Fruit fly (Drosophila melanogaster) whole organism, embryonic: ENCODE results near the gene CG18858.
A peak's percentile ranks its signal among the peaks of the same experiment; 100 is the strongest.

Experiments used
- BEAF-32 ChIP-seq: fragments of 200-800 bp; sonication (Bioruptor generic); optimal IDR thresholded peaks from 3 replicates; lab custom pipeline; 2017; ENCODE audit warnings: missing biosample characterization, missing genetic modification characterization, mild to moderate bottlenecking, moderate library complexity, missing genetic modification reagents
- CG1024 ChIP-seq: fragments of 200-800 bp; sonication (Bioruptor generic); IDR thresholded peaks from 2 replicates; pipeline ENCODE4 v1.3.6; 2022; ENCODE audit warnings: missing biosample characterization, missing genetic modification characterization
- CG10543 ChIP-seq: fragments of 200-800 bp; sonication (Bioruptor generic); optimal IDR thresholded peaks from 3 replicates; lab custom pipeline; 2017; ENCODE audit warnings: missing biosample characterization, mild to moderate bottlenecking, missing genetic modification characterization, moderate library complexity
- CG11456 ChIP-seq: fragments of 200-800 bp; sonication (Bioruptor generic); IDR thresholded peaks from 3 replicates; pipeline ENCODE4 v1.3.6; 2022; ENCODE audit warnings: missing biosample characterization, missing genetic modification characterization
- CG11504 ChIP-seq: fragments of 200-800 bp; sonication (Bioruptor generic); optimal IDR thresholded peaks from 3 replicates; lab custom pipeline; 2019; ENCODE audit warnings: missing biosample characterization, mild to moderate bottlenecking, missing genetic modification characterization, moderate library complexity
- CG12155 ChIP-seq: fragments of 200-800 bp; sonication (Bioruptor generic); optimal IDR thresholded peaks from 3 replicates; lab custom pipeline; 2016; ENCODE audit warnings: missing biosample characterization, missing genetic modification characterization
- CG12391 ChIP-seq: fragments of 200-800 bp; sonication (Bioruptor generic); optimal IDR thresholded peaks from 3 replicates; lab custom pipeline; 2018; ENCODE audit warnings: missing biosample characterization, mild to moderate bottlenecking, missing genetic modification characterization, moderate library complexity
- CG13287 ChIP-seq: fragments of 200-800 bp; sonication (Bioruptor generic); IDR thresholded peaks from 2 replicates; pipeline ENCODE4 v1.3.6; 2022; ENCODE audit warnings: missing biosample characterization, missing genetic modification characterization; ENCODE audit not compliant: partially characterized antibody
- CG14965 ChIP-seq: fragments of 200-800 bp; sonication (Bioruptor generic); optimal IDR thresholded peaks from 2 replicates; lab custom pipeline; 2016; ENCODE audit warnings: missing biosample characterization, missing genetic modification characterization, borderline replicate concordance
- CG15011 ChIP-seq: fragments of 200-800 bp; sonication (Bioruptor generic); optimal IDR thresholded peaks from 3 replicates; lab custom pipeline; 2018; ENCODE audit warnings: missing biosample characterization, mild to moderate bottlenecking, missing genetic modification characterization
- CG1529 ChIP-seq: fragments of 200-800 bp; sonication (Bioruptor generic); optimal IDR thresholded peaks from 3 replicates; lab custom pipeline; 2018; ENCODE audit warnings: missing biosample characterization, missing genetic modification characterization
- CG18619 ChIP-seq: fragments of 200-800 bp; sonication (Bioruptor generic); optimal IDR thresholded peaks from 3 replicates; lab custom pipeline; 2017; ENCODE audit warnings: missing biosample characterization, mild to moderate bottlenecking, missing genetic modification characterization
- CG31365 ChIP-seq: fragments of 200-800 bp; sonication (Bioruptor generic); optimal IDR thresholded peaks from 2 replicates; lab custom pipeline; 2018; ENCODE audit warnings: missing biosample characterization, mild to moderate bottlenecking, missing genetic modification characterization
- CG3838 ChIP-seq: fragments of 200-800 bp; sonication (Bioruptor generic); optimal IDR thresholded peaks from 3 replicates; lab custom pipeline; 2016; ENCODE audit warnings: missing biosample characterization, missing genetic modification characterization
- CG3847 ChIP-seq: fragments of 200-800 bp; sonication (Bioruptor generic); IDR thresholded peaks from 2 replicates; pipeline ENCODE4 v1.3.6; 2022; ENCODE audit warnings: missing biosample characterization, missing genetic modification characterization
- CG43689 ChIP-seq: fragments of 200-800 bp; sonication (Bioruptor generic); IDR thresholded peaks from 2 replicates; pipeline ENCODE4 v1.3.6; 2022; ENCODE audit warnings: missing biosample characterization, missing genetic modification characterization
- CG4404 ChIP-seq: fragments of 200-800 bp; sonication (Bioruptor generic); IDR thresholded peaks from 2 replicates; pipeline ENCODE4 v1.3.6; 2022; ENCODE audit warnings: missing biosample characterization, missing genetic modification characterization
- CG4707 ChIP-seq: fragments of 200-800 bp; sonication (Bioruptor generic); optimal IDR thresholded peaks from 2 replicates; lab custom pipeline; 2018; ENCODE audit warnings: missing biosample characterization, mild to moderate bottlenecking, missing genetic modification characterization, moderate library complexity
- CG5180 ChIP-seq: fragments of 200-800 bp; sonication (Bioruptor generic); optimal IDR thresholded peaks from 3 replicates; lab custom pipeline; 2017; ENCODE audit warnings: missing biosample characterization, missing genetic modification characterization, mild to moderate bottlenecking, moderate library complexity, missing genetic modification reagents
- CG6254 ChIP-seq: fragments of 200-800 bp; sonication (Bioruptor generic); optimal IDR thresholded peaks from 3 replicates; lab custom pipeline; 2017; ENCODE audit warnings: mild to moderate bottlenecking, missing biosample characterization, missing genetic modification reagents, missing genetic modification characterization
- CG8359 ChIP-seq: fragments of 200-800 bp; sonication (Bioruptor generic); optimal IDR thresholded peaks from 2 replicates; lab custom pipeline; 2017; ENCODE audit warnings: missing biosample characterization, mild to moderate bottlenecking, missing genetic modification characterization, borderline replicate concordance
- CG9932 ChIP-seq: fragments of 200-800 bp; sonication (Bioruptor generic); IDR thresholded peaks from 2 replicates; pipeline ENCODE4 v1.3.6; 2022; ENCODE audit warnings: missing biosample characterization, missing genetic modification characterization
- CHES-1-like ChIP-seq: fragments of 200-800 bp; sonication (Bioruptor generic); optimal IDR thresholded peaks from 2 replicates; lab custom pipeline; 2016; ENCODE audit warnings: missing biosample characterization, missing genetic modification characterization
- Chrac-16 ChIP-seq: fragments of 200-800 bp; sonication (Bioruptor generic); optimal IDR thresholded peaks from 3 replicates; lab custom pipeline; 2016; ENCODE audit warnings: missing biosample characterization, missing genetic modification characterization
- Dbx ChIP-seq: fragments of 200-800 bp; sonication (Bioruptor generic); IDR thresholded peaks from 3 replicates; pipeline ENCODE4 v1.3.6; 2022; ENCODE audit warnings: missing biosample characterization, missing genetic modification characterization
- Deaf1 ChIP-seq: fragments of 200-800 bp; optimal IDR thresholded peaks from 3 replicates; lab custom pipeline; 2019; ENCODE audit warnings: missing biosample characterization, mild to moderate bottlenecking, missing genetic modification characterization, moderate library complexity
- Dip3 ChIP-seq: fragments of 200-800 bp; sonication (Bioruptor generic); optimal IDR thresholded peaks from 3 replicates; lab custom pipeline; 2016; ENCODE audit warnings: missing biosample characterization, missing genetic modification characterization
- Dref ChIP-seq: fragments of 200-800 bp; sonication (Bioruptor generic); IDR thresholded peaks from 2 replicates; pipeline ENCODE4 v1.3.6; 2022; ENCODE audit warnings: missing biosample characterization, missing genetic modification characterization
- E2f1 ChIP-seq: fragments of 200-800 bp; sonication (Bioruptor generic); IDR thresholded peaks from 2 replicates; pipeline ENCODE4 v1.3.6; 2022; ENCODE audit warnings: missing biosample characterization, missing genetic modification characterization
- Eip74EF ChIP-seq, 2 experiments: fragments of 200-800 bp in 1 of 2; fragments of >200 bp in 1 of 2; sonication (Bioruptor generic) in 1 of 2; optimal IDR thresholded peaks; 2 replicates each; lab custom pipeline; 2017 to 2019; ENCODE audit warnings: missing biosample characterization in 2 of 2, missing genetic modification characterization in 2 of 2, mild to moderate bottlenecking in 1 of 2, moderate library complexity in 1 of 2
- Elba2 ChIP-seq: fragments of 200-800 bp; sonication (Bioruptor generic); optimal IDR thresholded peaks from 3 replicates; lab custom pipeline; 2016; ENCODE audit warnings: missing biosample characterization, missing genetic modification characterization
- Ets97D ChIP-seq: fragments of 200-800 bp; sonication (Bioruptor generic); optimal IDR thresholded peaks from 3 replicates; lab custom pipeline; 2016; ENCODE audit warnings: missing biosample characterization, missing genetic modification characterization
- Fer3 ChIP-seq: fragments of 200-800 bp; sonication (Bioruptor generic); optimal IDR thresholded peaks from 2 replicates; lab custom pipeline; 2018; ENCODE audit warnings: missing biosample characterization, mild to moderate bottlenecking, missing genetic modification characterization, moderate library complexity
- Hmr ChIP-seq: fragments of 200-800 bp; sonication (Bioruptor generic); optimal IDR thresholded peaks from 3 replicates; lab custom pipeline; 2017; ENCODE audit warnings: mild to moderate bottlenecking, missing biosample characterization, missing genetic modification reagents, missing genetic modification characterization
- MESR4 ChIP-seq: fragments of 200-800 bp; sonication (Bioruptor generic); optimal IDR thresholded peaks from 2 replicates; lab custom pipeline; 2018; ENCODE audit warnings: missing biosample characterization, mild to moderate bottlenecking, missing genetic modification characterization, moderate library complexity
- Six4 ChIP-seq: fragments of 200-800 bp; sonication (Bioruptor generic); optimal IDR thresholded peaks from 2 replicates; lab custom pipeline; 2016; ENCODE audit warnings: missing biosample characterization, missing genetic modification characterization
- Sry-δ ChIP-seq: fragments of 200-800 bp; sonication (Bioruptor generic); optimal IDR thresholded peaks from 2 replicates; lab custom pipeline; 2016; ENCODE audit warnings: missing biosample characterization, missing genetic modification characterization
- chif ChIP-seq, 2 experiments: fragments of 200-800 bp; sonication (Bioruptor generic); optimal IDR thresholded peaks; 3 replicates each; lab custom pipeline; 2016; ENCODE audit warnings: missing biosample characterization in 2 of 2, missing genetic modification characterization in 2 of 2
- da ChIP-seq: fragments of 200-800 bp; sonication (Bioruptor generic); optimal IDR thresholded peaks from 2 replicates; lab custom pipeline; 2016; ENCODE audit warnings: missing biosample characterization, missing genetic modification characterization
- disco-r ChIP-seq: fragments of 200-800 bp; sonication (Bioruptor generic); optimal IDR thresholded peaks from 2 replicates; lab custom pipeline; 2016; ENCODE audit warnings: missing biosample characterization, missing genetic modification characterization
- ewg ChIP-seq: fragments of 200-800 bp; sonication (Bioruptor generic); optimal IDR thresholded peaks from 3 replicates; lab custom pipeline; 2017; ENCODE audit warnings: mild to moderate bottlenecking, missing biosample characterization, missing genetic modification reagents, missing genetic modification characterization
- grn ChIP-seq: fragments of 200-800 bp; sonication (Bioruptor generic); optimal IDR thresholded peaks from 3 replicates; lab custom pipeline; 2017; ENCODE audit warnings: missing biosample characterization, missing genetic modification characterization
- nerfin-2 ChIP-seq: fragments of 200-800 bp; sonication (Bioruptor generic); IDR thresholded peaks from 2 replicates; pipeline ENCODE4 v1.3.6; 2022; ENCODE audit warnings: missing biosample characterization, missing genetic modification characterization; ENCODE audit not compliant: partially characterized antibody
- oc ChIP-seq: fragments of 200-800 bp; sonication (Bioruptor generic); optimal IDR thresholded peaks from 2 replicates; lab custom pipeline; 2018; ENCODE audit warnings: missing biosample characterization, mild to moderate bottlenecking, missing genetic modification characterization, moderate library complexity
- phol ChIP-seq: fragments of 200-800 bp; sonication (Bioruptor generic); optimal IDR thresholded peaks from 3 replicates; lab custom pipeline; 2018; ENCODE audit warnings: missing biosample characterization, mild to moderate bottlenecking, missing genetic modification characterization, moderate library complexity
- pita ChIP-seq: fragments of 200-800 bp; sonication (Bioruptor generic); optimal IDR thresholded peaks from 2 replicates; lab custom pipeline; 2017; ENCODE audit warnings: missing biosample characterization, mild to moderate bottlenecking, missing genetic modification characterization
- run ChIP-seq: fragments of 200-800 bp; sonication (Bioruptor generic); optimal IDR thresholded peaks from 3 replicates; lab custom pipeline; 2018; ENCODE audit warnings: missing biosample characterization, mild to moderate bottlenecking, missing genetic modification characterization
- sima ChIP-seq: fragments of 200-800 bp; sonication (Bioruptor generic); optimal IDR thresholded peaks from 2 replicates; lab custom pipeline; 2016; ENCODE audit warnings: missing biosample characterization, missing genetic modification characterization
- slbo ChIP-seq: fragments of 200-800 bp; sonication (Bioruptor generic); IDR thresholded peaks from 2 replicates; pipeline ENCODE4 v1.3.6; 2022; ENCODE audit warnings: missing biosample characterization, missing genetic modification characterization
- tio ChIP-seq: fragments of 200-800 bp; sonication (Bioruptor generic); optimal IDR thresholded peaks from 2 replicates; lab custom pipeline; 2017; ENCODE audit warnings: missing biosample characterization, missing genetic modification characterization, inconsistent platforms
- yki ChIP-seq: fragments of >200 bp; optimal IDR thresholded peaks from 3 replicates; lab custom pipeline; 2018

The CG18858 gene

dm6 chr2L:20425854-20426396 lies 33.0 kb downstream of the CG18858 start, which contains the start of gene CG31688:
CG31688 (plus strand) TSS chr2L:20426199.
- TF ChIP-seq slbo (GFP tag; lab: Robert Waterston, UW) (no peak), oc (tag; lab: Kevin White, UChicago) (no peak), Dref (GFP tag; lab: Robert Waterston, UW) (peak; percentile 39), nerfin-2 (GFP tag; lab: Robert Waterston, UW) (no peak), Eip74EF (GFP tag; optimal IDR thresholded peaks at IDR 0.05; lab: Kevin White, UChicago) (no peak), BEAF-32 (GFP tag; lab: Kevin White, UChicago) (peak; percentile 15), CG43689 (no peak), tio (GFP tag; lab: Kevin White, UChicago) (no peak), E2f1 (no peak), run (tag; lab: Kevin White, UChicago) (no peak), CG11504 (no peak), CG31365 (tag; lab: Kevin White, UChicago) (no peak), CG11456 (GFP tag; lab: Robert Waterston, UW) (0 out of 3 replicates have a peak, but pooled peaks have one; percentile 18), disco-r (no peak), Hmr (no peak), Ets97D (no peak), CG15011 (GFP tag; lab: Kevin White, UChicago) (no peak), CG8359 (no peak), CHES-1-like (no peak), Dip3 (GFP tag; lab: Kevin White, UChicago) (no peak), MESR4 (GFP tag; lab: Kevin White, UChicago) (no peak), grn (GFP tag; lab: Kevin White, UChicago) (no peak), yki (lab: Kevin White, UChicago) (no peak), Deaf1 (peak; percentile 72), CG3838 (GFP tag; lab: Kevin White, UChicago) (no peak), CG12391 (no peak), Dbx (no peak), CG10543 (GFP tag; lab: Kevin White, UChicago) (no peak), CG18619 (GFP tag; lab: Kevin White, UChicago) (no peak), Six4 (GFP tag; lab: Kevin White, UChicago) (no peak), CG3847 (no peak), CG14965 (GFP tag; lab: Kevin White, UChicago) (no peak), CG5180 (peak; percentile 18), Sry-δ (GFP tag; lab: Kevin White, UChicago) (peak; percentile 22), CG4404 (GFP tag; lab: Robert Waterston, UW) (no peak), sima (no peak), CG6254 (GFP tag; lab: Kevin White, UChicago) (no peak), CG1024 (GFP tag; lab: Robert Waterston, UW) (no peak), Elba2 (GFP tag; lab: Kevin White, UChicago) (no peak), CG4707 (no peak), CG12155 (GFP tag; lab: Kevin White, UChicago) (peak; percentile 99), pita (GFP tag; lab: Kevin White, UChicago) (no peak), CG9932 (GFP tag; lab: Robert Waterston, UW) (no peak), chif (GFP tag; optimal IDR thresholded peaks at IDR 0.05; lab: Kevin White, UChicago) (no peak), Fer3 (no peak), da (no peak), phol (tag; lab: Kevin White, UChicago) (peak; percentile 32), CG1529 (no peak), Chrac-16 (GFP tag; lab: Kevin White, UChicago) (no peak), ewg (GFP tag; lab: Kevin White, UChicago) (peak; percentile 100), CG13287 (GFP tag; lab: Robert Waterston, UW) (peak; percentile 13; the same call in 1 of the 2 replicates)
